Fruit fly (Drosophila melanogaster): ENCODE measurements around the gene Aven.

Gene Aven

DNA sequence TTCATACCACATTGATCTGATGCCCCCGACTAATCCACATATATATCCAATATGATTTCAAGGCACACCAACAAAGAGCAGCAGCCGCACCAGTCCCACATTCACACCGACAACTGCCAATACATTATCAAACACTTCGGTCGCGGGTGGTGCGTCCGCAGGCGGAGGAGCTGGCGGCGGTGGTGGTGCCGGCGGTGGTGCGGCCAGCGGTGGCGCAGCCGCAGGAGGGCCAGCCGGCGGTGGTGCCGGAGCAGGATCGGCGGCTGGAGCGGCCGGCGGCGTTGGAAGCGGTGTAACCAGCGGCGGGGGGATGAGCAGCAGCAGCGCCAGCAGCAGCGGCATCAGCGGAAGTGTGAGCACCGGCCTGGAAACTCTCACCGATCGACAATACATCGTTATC is 22.2 kb upstream of the Aven start:
- TF ChIP-seq Dfd (GFP tag; optimal IDR thresholded peaks at IDR 0.05) (peak; percentile 91), rgr (GFP tag; optimal IDR thresholded peaks at IDR 0.05) (no peak), ey (GFP tag; optimal IDR thresholded peaks at IDR 0.05) (no peak), Myc (optimal IDR thresholded peaks at IDR 0.05) (no peak), N (GFP tag; optimal IDR thresholded peaks at IDR 0.05) (no peak), sage (GFP tag; optimal IDR thresholded peaks at IDR 0.05) (no peak), dmrt93B (GFP tag; optimal IDR thresholded peaks at IDR 0.05) (no peak), lola (GFP tag; optimal IDR thresholded peaks at IDR 0.05) (no peak)

DNA sequence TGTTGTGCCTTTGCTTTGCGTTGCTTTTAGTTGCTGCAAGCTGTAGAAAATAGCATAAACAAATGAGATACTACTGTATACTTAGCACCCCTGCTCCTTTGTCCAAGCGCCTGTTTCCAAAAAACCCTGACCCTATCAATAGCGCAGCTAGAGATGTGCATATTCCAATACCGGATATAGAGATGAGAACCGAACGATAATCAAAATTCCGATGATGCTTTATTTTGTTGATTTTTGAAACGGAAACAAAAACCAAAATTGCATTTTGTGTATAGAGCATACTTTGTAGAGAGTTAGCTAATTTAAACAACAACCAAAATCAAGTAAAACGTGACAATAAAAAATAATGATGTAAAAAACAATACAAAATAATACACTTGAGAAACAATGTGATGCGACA is 15.9 kb upstream of the Aven start:
- TF ChIP-seq Dif (GFP tag; optimal IDR thresholded peaks at IDR 0.05; ENCODE audit: partially characterized antibody) (no peak), Rel (GFP tag; optimal IDR thresholded peaks at IDR 0.05) (no peak), Rel (tag; optimal IDR thresholded peaks at IDR 0.05) (no peak), sv (GFP tag; optimal IDR thresholded peaks at IDR 0.05) (no peak), Myc (optimal IDR thresholded peaks at IDR 0.05) (no peak), Jra (GFP tag; optimal IDR thresholded peaks at IDR 0.05) (no peak), jim (GFP tag; optimal IDR thresholded peaks at IDR 0.05) (no peak), OdsH (GFP tag; optimal IDR thresholded peaks at IDR 0.05) (no peak), N (GFP tag; optimal IDR thresholded peaks at IDR 0.05) (no peak), rgr (GFP tag; optimal IDR thresholded peaks at IDR 0.05) (no peak), HLH106 (tag; optimal IDR thresholded peaks at IDR 0.05) (no peak), h (GFP tag; optimal IDR thresholded peaks at IDR 0.05) (no peak)

- TF ChIP-seq Sp1 (GFP tag; optimal IDR thresholded peaks at IDR 0.05) (no peak), Dfd (GFP tag; optimal IDR thresholded peaks at IDR 0.05) (no peak), rgr (GFP tag; optimal IDR thresholded peaks at IDR 0.05) (no peak), tai (GFP tag; optimal IDR thresholded peaks at IDR 0.05) (no peak), br (GFP tag; optimal IDR thresholded peaks at IDR 0.05) (no peak), CG32264 (GFP tag; optimal IDR thresholded peaks at IDR 0.05) (no peak)
Observed at dm6 chrX:12633992-12634391, 4.6 kb upstream of the Aven start.

dm6 chrX:12633204-12633603 is 3.8 kb upstream of the Aven start:
- no peak for TF ChIP-seq Rel (GFP tag; optimal IDR thresholded peaks at IDR 0.05)
- TF ChIP-seq Rel (tag; optimal IDR thresholded peaks at IDR 0.05), result no peak
- no peak for TF ChIP-seq Hnf4 (GFP tag; optimal IDR thresholded peaks at IDR 0.05)
- TF ChIP-seq jim (GFP tag; optimal IDR thresholded peaks at IDR 0.05), result no peak
- no peak for TF ChIP-seq ey (GFP tag; optimal IDR thresholded peaks at IDR 0.05)
- TF ChIP-seq tai (GFP tag; optimal IDR thresholded peaks at IDR 0.05), result no peak
- TF ChIP-seq Myc (optimal IDR thresholded peaks at IDR 0.05), result no peak
- TF ChIP-seq Dif (GFP tag; optimal IDR thresholded peaks at IDR 0.05; ENCODE audit: partially characterized antibody), result no peak
- no peak for TF ChIP-seq psq (GFP tag; optimal IDR thresholded peaks at IDR 0.05)
- no peak for TF ChIP-seq CrebA (GFP tag; optimal IDR thresholded peaks at IDR 0.05; ENCODE audit: borderline replicate concordance)

DNA sequence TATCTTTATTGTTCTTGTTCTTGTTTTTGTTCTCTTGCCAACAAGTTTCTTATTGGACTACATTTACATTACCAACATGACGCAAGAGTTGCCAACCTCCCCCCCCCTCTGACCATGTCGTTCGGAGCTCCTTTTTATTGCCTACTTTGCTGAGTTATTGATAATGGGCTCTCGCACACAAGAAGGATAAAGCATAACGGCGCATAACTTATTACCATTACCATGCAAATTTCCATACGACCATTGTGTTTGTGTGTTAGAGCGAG is 2.6 kb upstream of the Aven start:
- no peak for TF ChIP-seq OdsH (GFP tag; optimal IDR thresholded peaks at IDR 0.05)
- no peak for TF ChIP-seq psq (GFP tag; optimal IDR thresholded peaks at IDR 0.05)
- no peak for TF ChIP-seq Myc (optimal IDR thresholded peaks at IDR 0.05)
- TF ChIP-seq fru (GFP tag; optimal IDR thresholded peaks at IDR 0.05), result no peak
- TF ChIP-seq foxo (GFP tag; optimal IDR thresholded peaks at IDR 0.05), result no peak
- no peak for TF ChIP-seq tai (GFP tag; optimal IDR thresholded peaks at IDR 0.05)
- no peak for TF ChIP-seq Dfd (GFP tag; optimal IDR thresholded peaks at IDR 0.05)
- no peak for TF ChIP-seq Vsx2 (GFP tag; optimal IDR thresholded peaks at IDR 0.05; ENCODE audit: partially characterized antibody)
- TF ChIP-seq sv (GFP tag; optimal IDR thresholded peaks at IDR 0.05), result no peak
- TF ChIP-seq dl (GFP tag; optimal IDR thresholded peaks at IDR 0.05; ENCODE audit: insufficient read depth in 1 of 2, partially characterized antibody in 2 of 2), result no peak
- TF ChIP-seq pan (optimal IDR thresholded peaks at IDR 0.05), result no peak
- no peak for TF ChIP-seq dmrt93B (GFP tag; optimal IDR thresholded peaks at IDR 0.05)
- TF ChIP-seq GATAd (GFP tag; optimal IDR thresholded peaks at IDR 0.05), result no peak
- no peak for TF ChIP-seq brk (GFP tag; optimal IDR thresholded peaks at IDR 0.05)
